Worm (Caenorhabditis elegans) whole organism, L3 larva: ENCODE data around the gene ergo-1.

Experiments used
- R02D3.7 ChIP-seq: fragments of 150-350 bp; optimal IDR thresholded peaks from 2 replicates; lab custom pipeline; 2014; ENCODE audit warnings: missing biosample characterization, missing genetic modification characterization
- ceh-16 ChIP-seq: sonication (generic microtip); optimal IDR thresholded peaks from 2 replicates; lab custom pipeline; 2017; ENCODE audit warnings: missing biosample characterization, missing genetic modification characterization
- ceh-82 ChIP-seq: fragments of 150-350 bp; optimal IDR thresholded peaks from 2 replicates; lab custom pipeline; 2014; ENCODE audit warnings: missing biosample characterization, missing genetic modification characterization
- ceh-9 ChIP-seq: sonication (generic microtip); optimal IDR thresholded peaks from 2 replicates; lab custom pipeline; 2018; ENCODE audit warnings: missing biosample characterization, missing genetic modification characterization
- egl-27 ChIP-seq: sonication (generic microtip); optimal IDR thresholded peaks from 4 replicates; lab custom pipeline; 2017; ENCODE audit warnings: missing biosample characterization, missing genetic modification reagents, missing genetic modification characterization
- elt-1 ChIP-seq: fragments of 150-350 bp; optimal IDR thresholded peaks from 2 replicates; lab custom pipeline; 2014; ENCODE audit warnings: missing biosample characterization, missing genetic modification characterization
- elt-2 ChIP-seq: sonication (generic microtip); optimal IDR thresholded peaks from 2 replicates; lab custom pipeline; 2016; ENCODE audit warnings: missing genetic modification reagents, mild to moderate bottlenecking, missing genetic modification characterization, missing compliant biosample characterization
- elt-3 ChIP-seq, 3 experiments: fragments of 150-350 bp in 1 of 3; sonication (generic microtip) in 2 of 3; optimal IDR thresholded peaks; 2 replicates in 2 of 3; 4 replicates in 1 of 3; lab custom pipeline; 2014 to 2017; ENCODE audit warnings: missing biosample characterization in 3 of 3, missing genetic modification characterization in 3 of 3
- eor-1 ChIP-seq, 2 experiments: fragments of 150-350 bp; optimal IDR thresholded peaks; 2 replicates each; lab custom pipeline; 2014 to 2018; ENCODE audit warnings: missing biosample characterization in 2 of 2, missing genetic modification characterization in 2 of 2
- fkh-10 ChIP-seq: sonication (generic microtip); optimal IDR thresholded peaks from 2 replicates; lab custom pipeline; 2017; ENCODE audit warnings: missing biosample characterization, missing genetic modification reagents, missing genetic modification characterization
- fkh-2 ChIP-seq: fragments of 150-350 bp; optimal IDR thresholded peaks from 2 replicates; lab custom pipeline; 2014; ENCODE audit warnings: missing biosample characterization, missing genetic modification reagents, missing genetic modification characterization
- fos-1 ChIP-seq: fragments of 150-350 bp; optimal IDR thresholded peaks from 2 replicates; lab custom pipeline; 2014; ENCODE audit warnings: missing biosample characterization, missing genetic modification characterization
- hmg-11 ChIP-seq: sonication (generic microtip); optimal IDR thresholded peaks from 2 replicates; lab custom pipeline; 2016; ENCODE audit warnings: missing genetic modification characterization, missing compliant biosample characterization
- jun-1 ChIP-seq: fragments of 150-350 bp; optimal IDR thresholded peaks from 2 replicates; lab custom pipeline; 2014; ENCODE audit warnings: missing biosample characterization, missing genetic modification reagents, missing genetic modification characterization
- lin-15B ChIP-seq: fragments of 150-350 bp; optimal IDR thresholded peaks from 2 replicates; lab custom pipeline; 2014; ENCODE audit warnings: missing biosample characterization, missing genetic modification characterization
- lin-39 ChIP-seq: fragments of 150-350 bp; optimal IDR thresholded peaks from 2 replicates; lab custom pipeline; 2018; ENCODE audit warnings: missing biosample characterization, missing genetic modification reagents, missing genetic modification characterization
- lsy-12 ChIP-seq: sonication (generic microtip); optimal IDR thresholded peaks from 2 replicates; lab custom pipeline; 2016; ENCODE audit warnings: mild to moderate bottlenecking, missing genetic modification characterization, missing compliant biosample characterization
- mdl-1 ChIP-seq: fragments of 150-350 bp; optimal IDR thresholded peaks from 2 replicates; lab custom pipeline; 2014; ENCODE audit warnings: missing biosample characterization, missing genetic modification characterization
- mml-1 ChIP-seq: fragments of 150-350 bp; sonication (generic microtip); optimal IDR thresholded peaks from 3 replicates; lab custom pipeline; 2014; ENCODE audit warnings: missing biosample characterization, missing genetic modification characterization
- nfya-1 ChIP-seq: sonication (generic microtip); optimal IDR thresholded peaks from 2 replicates; lab custom pipeline; 2017; ENCODE audit warnings: missing genetic modification characterization, mild to moderate bottlenecking, missing compliant biosample characterization, antibody characterized with exemption, moderate library complexity; ENCODE audit not compliant: insufficient read depth
- nhr-11 ChIP-seq: fragments of 150-350 bp; optimal IDR thresholded peaks from 2 replicates; lab custom pipeline; 2014; ENCODE audit warnings: missing biosample characterization, missing genetic modification characterization
- nhr-12 ChIP-seq: fragments of 150-350 bp; optimal IDR thresholded peaks from 2 replicates; lab custom pipeline; 2014; ENCODE audit warnings: missing biosample characterization, missing genetic modification characterization
- nhr-23 ChIP-seq: fragments of 150-350 bp; optimal IDR thresholded peaks from 2 replicates; lab custom pipeline; 2014; ENCODE audit warnings: missing biosample characterization, missing genetic modification reagents, missing genetic modification characterization
- nhr-237 ChIP-seq: fragments of 150-350 bp; optimal IDR thresholded peaks from 2 replicates; lab custom pipeline; 2014; ENCODE audit warnings: missing biosample characterization, missing genetic modification characterization
- nhr-43 ChIP-seq: sonication (generic microtip); optimal IDR thresholded peaks from 2 replicates; lab custom pipeline; 2016; ENCODE audit warnings: mild to moderate bottlenecking, missing genetic modification characterization, missing compliant biosample characterization; ENCODE audit not compliant: poor library complexity, severe bottlenecking
- nhr-67 ChIP-seq: fragments of 150-350 bp; optimal IDR thresholded peaks from 2 replicates; lab custom pipeline; 2014; ENCODE audit warnings: missing biosample characterization, missing genetic modification characterization
- nhr-76 ChIP-seq: fragments of 150-350 bp; sonication (generic microtip); optimal IDR thresholded peaks from 5 replicates; lab custom pipeline; 2014; ENCODE audit warnings: missing biosample characterization, missing genetic modification characterization
- pha-4 ChIP-seq: fragments of 150-350 bp; optimal IDR thresholded peaks from 2 replicates; lab custom pipeline; 2014; ENCODE audit warnings: missing biosample characterization, missing genetic modification reagents, missing genetic modification characterization
- pqm-1 ChIP-seq: fragments of 150-350 bp; optimal IDR thresholded peaks from 2 replicates; lab custom pipeline; 2017; ENCODE audit warnings: missing biosample characterization, missing genetic modification characterization, inconsistent platforms
- sea-2 ChIP-seq: fragments of 150-350 bp; sonication (generic microtip); optimal IDR thresholded peaks from 4 replicates; lab custom pipeline; 2014; ENCODE audit warnings: missing biosample characterization, missing genetic modification reagents, missing genetic modification characterization
- skn-1 ChIP-seq: fragments of 150-350 bp; optimal IDR thresholded peaks from 2 replicates; lab custom pipeline; 2014; ENCODE audit warnings: missing biosample characterization, missing genetic modification characterization
- snpc-4 ChIP-seq: fragments of 150-350 bp; optimal IDR thresholded peaks from 2 replicates; lab custom pipeline; 2014; ENCODE audit warnings: missing biosample characterization, missing genetic modification characterization
- tbx-2 ChIP-seq: sonication (generic microtip); optimal IDR thresholded peaks from 2 replicates; lab custom pipeline; 2016; ENCODE audit warnings: mild to moderate bottlenecking, missing genetic modification characterization, missing compliant biosample characterization
- unc-39 ChIP-seq: sonication (generic microtip); optimal IDR thresholded peaks from 4 replicates; lab custom pipeline; 2017; ENCODE audit warnings: missing biosample characterization, missing genetic modification characterization
- unc-62 ChIP-seq: fragments of 150-350 bp; sonication (generic microtip); optimal IDR thresholded peaks from 4 replicates; lab custom pipeline; 2014; ENCODE audit warnings: missing biosample characterization, missing genetic modification reagents, missing genetic modification characterization
- zag-1 ChIP-seq: fragments of 150-350 bp; optimal IDR thresholded peaks from 2 replicates; lab custom pipeline; 2014; ENCODE audit warnings: missing biosample characterization, missing genetic modification characterization
- ztf-11 ChIP-seq: fragments of 150-350 bp; optimal IDR thresholded peaks from 2 replicates; lab custom pipeline; 2014; ENCODE audit warnings: missing biosample characterization, missing genetic modification characterization
- ztf-4 ChIP-seq: fragments of 150-350 bp; optimal IDR thresholded peaks from 2 replicates; lab custom pipeline; 2014; ENCODE audit warnings: missing biosample characterization, missing genetic modification characterization

ergo-1 gene

ce11 chrV:1038074-1038473 lies 29.5 kb downstream of the ergo-1 start:
- TF ChIP-seq unc-39 (tag; lab: Kevin White, UChicago) (no peak), ztf-11 (no peak), lin-15B (tag; lab: Kevin White, UChicago) (no peak), nfya-1 (no peak), elt-2 (no peak), pqm-1 (tag; lab: Kevin White, UChicago) (no peak), nhr-76 (tag; lab: Kevin White, UChicago) (no peak), ceh-16 (tag; lab: Kevin White, UChicago) (no peak), fos-1 (no peak), nhr-23 (tag; lab: Kevin White, UChicago) (no peak), skn-1 (no peak), fkh-2 (tag; lab: Kevin White, UChicago) (no peak), ceh-82 (no peak)

- TF ChIP-seq nfya-1 (peak; percentile 73), elt-1 (no peak)
Observed at ce11 chrV:1047251-1047650, 38.6 kb downstream of the ergo-1 start.

- TF ChIP-seq hmg-11 (tag; lab: Kevin White, UChicago) = no peak
- no peak for TF ChIP-seq nhr-23 (tag; lab: Kevin White, UChicago)
- TF ChIP-seq egl-27 (tag; lab: Kevin White, UChicago) = no peak
- TF ChIP-seq ztf-11 = no peak
Observed at ce11 chrV:1048482-1048881, 39.9 kb downstream of the ergo-1 start, which contains the start of gene nra-4. Gene nra-4, minus strand, starts transcription at chrV:1048582.

- no peak for TF ChIP-seq pqm-1 (tag; lab: Kevin White, UChicago)
- no peak for TF ChIP-seq eor-1 (tag; optimal IDR thresholded peaks at IDR 0.05; lab: Kevin White, UChicago)
- TF ChIP-seq fkh-10 = no peak
- no peak for TF ChIP-seq elt-3 (tag; optimal IDR thresholded peaks at IDR 0.05; lab: Kevin White, UChicago)
- peak; percentile 47 for TF ChIP-seq lin-39 (tag; lab: Kevin White, UChicago)
- no peak for TF ChIP-seq nhr-67
- TF ChIP-seq lsy-12 (tag; lab: Kevin White, UChicago) = no peak
- no peak for TF ChIP-seq elt-2
- no peak for TF ChIP-seq unc-62
- no peak for TF ChIP-seq R02D3.7
- no peak for TF ChIP-seq jun-1 (tag; lab: Kevin White, UChicago)
- no peak for TF ChIP-seq egl-27 (tag; lab: Kevin White, UChicago)
- no peak for TF ChIP-seq nhr-76 (tag; lab: Kevin White, UChicago)
- no peak for TF ChIP-seq ceh-16 (tag; lab: Kevin White, UChicago)
- no peak for TF ChIP-seq tbx-2
- TF ChIP-seq ztf-11 = no peak
- no peak for TF ChIP-seq mdl-1 (tag; lab: Kevin White, UChicago)
- TF ChIP-seq snpc-4 (tag; lab: Kevin White, UChicago) = peak; percentile 0
- TF ChIP-seq sea-2 (GFP tag; lab: Kevin White, UChicago) = no peak
- no peak for TF ChIP-seq pha-4 (tag; lab: Kevin White, UChicago)
- no peak for TF ChIP-seq nhr-23 (tag; lab: Kevin White, UChicago)
- TF ChIP-seq fos-1 = no peak
- no peak for TF ChIP-seq zag-1 (tag; lab: Kevin White, UChicago)
- no peak for TF ChIP-seq ceh-9 (tag; lab: Kevin White, UChicago)
- TF ChIP-seq nhr-12 (tag; lab: Kevin White, UChicago) = no peak
- TF ChIP-seq mml-1 (tag; lab: Kevin White, UChicago) = no peak
- peak; percentile 66 for TF ChIP-seq hmg-11 (tag; lab: Kevin White, UChicago)
- no peak for TF ChIP-seq nhr-11 (tag; lab: Kevin White, UChicago)
- TF ChIP-seq nfya-1 = peak; percentile 49
- TF ChIP-seq ztf-4 (tag; lab: Kevin White, UChicago) = no peak
- TF ChIP-seq ceh-82 = no peak
- TF ChIP-seq unc-39 (tag; lab: Kevin White, UChicago) = no peak
- no peak for TF ChIP-seq nhr-237 (tag; lab: Kevin White, UChicago)
- no peak for TF ChIP-seq nhr-43 (tag; lab: Kevin White, UChicago)
- peak; percentile 45 for TF ChIP-seq lin-15B (tag; lab: Kevin White, UChicago)
Observed at ce11 chrV:1049334-1049733, 40.7 kb downstream of the ergo-1 start.
